Worm (Caenorhabditis elegans): ENCODE data around the gene Y75B8A.23.
A peak's percentile ranks its signal among the peaks of the same experiment; 100 is the strongest.

The Y75B8A.23 gene

DNA sequence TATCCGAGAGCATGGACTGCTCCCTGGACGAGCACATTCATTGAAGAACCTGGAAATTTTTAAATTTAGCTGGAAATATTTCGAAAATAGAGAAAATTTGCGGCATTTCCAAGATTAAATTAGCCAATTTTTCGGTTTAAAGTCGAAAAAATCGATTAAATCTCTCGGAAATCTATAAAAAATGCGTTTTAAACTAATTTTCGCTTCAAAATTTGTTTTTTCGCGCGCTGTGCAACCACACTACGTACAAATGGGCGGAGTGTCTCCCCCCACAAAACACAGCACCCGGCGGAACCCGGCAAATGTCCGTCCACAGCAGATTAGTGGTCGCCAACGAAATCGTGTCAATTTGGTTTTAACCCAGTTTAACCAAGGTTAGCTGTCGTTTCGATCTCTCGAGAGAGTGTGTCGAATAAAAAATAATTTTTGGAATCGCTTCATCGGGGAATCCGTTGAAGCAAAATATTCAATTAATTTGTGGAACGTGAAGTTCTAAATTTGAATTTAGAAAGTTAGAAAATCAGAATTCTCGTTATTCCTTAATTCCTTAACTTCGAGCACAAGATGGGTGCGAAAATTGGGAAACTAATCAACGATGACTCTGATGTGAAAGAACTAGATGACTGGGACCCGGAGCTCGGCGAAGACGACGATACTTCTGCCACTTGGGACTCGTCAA, at the start of gene Y75B8A.23, which contains the start of gene tim-1 (continued):
- TF ChIP-seq nhr-47 (tag; optimal IDR thresholded peaks at IDR 0.05), result peak; percentile 98
- peak; percentile 40 for TF ChIP-seq zag-1 (tag; optimal IDR thresholded peaks at IDR 0.05)
- peak; percentile 41; the same call in 1 of the 2 replicates for TF ChIP-seq unc-98 (GFP tag; IDR thresholded peaks at IDR 0.05)
- peak; percentile 67 for TF ChIP-seq aha-1 (tag; optimal IDR thresholded peaks at IDR 0.05)
- TF ChIP-seq tlp-1 (tag; optimal IDR thresholded peaks at IDR 0.05), result no peak
- peak; percentile 97 for TF ChIP-seq swsn-7 (tag; optimal IDR thresholded peaks at IDR 0.05)
- peak; percentile 81 for TF ChIP-seq nhr-76 (tag; optimal IDR thresholded peaks at IDR 0.05)
- TF ChIP-seq lin-39 (tag; optimal IDR thresholded peaks at IDR 0.05), result peak; percentile 89
- TF ChIP-seq sptf-1 (tag; optimal IDR thresholded peaks at IDR 0.05), result peak; percentile 38
- TF ChIP-seq mab-9 (GFP tag; IDR thresholded peaks at IDR 0.05), result peak; percentile 76
- peak; percentile 84 for TF ChIP-seq ceh-8 (GFP tag; optimal IDR thresholded peaks at IDR 0.05)
- TF ChIP-seq alr-1 (tag; optimal IDR thresholded peaks at IDR 0.05; ENCODE audit: borderline replicate concordance), result no peak
- TF ChIP-seq nhr-90 (tag; optimal IDR thresholded peaks at IDR 0.05; ENCODE audit: poor library complexity), result peak; percentile 99
- TF ChIP-seq Y116A8C.19 (tag; optimal IDR thresholded peaks at IDR 0.05; ENCODE audit: borderline replicate concordance), result no peak
- no peak for TF ChIP-seq unc-30 (tag; optimal IDR thresholded peaks at IDR 0.05)
- TF ChIP-seq fkh-8 (tag; optimal IDR thresholded peaks at IDR 0.05), result peak; percentile 97
- TF ChIP-seq xbp-1 (tag; optimal IDR thresholded peaks at IDR 0.05), result peak; percentile 96
- TF ChIP-seq lin-14 (GFP tag; optimal IDR thresholded peaks at IDR 0.05), result peak; percentile 96
- TF ChIP-seq egl-13 (tag; optimal IDR thresholded peaks at IDR 0.05), result peak; percentile 90
- peak; percentile 86 for TF ChIP-seq F16B12.6 (tag; optimal IDR thresholded peaks at IDR 0.05)
- peak; percentile 38 for TF ChIP-seq nhr-12 (tag; optimal IDR thresholded peaks at IDR 0.05)
- TF ChIP-seq nhr-20 (tag; optimal IDR thresholded peaks at IDR 0.05), result peak; percentile 98
- peak; percentile 99 for TF ChIP-seq nhr-71 (tag; optimal IDR thresholded peaks at IDR 0.05)
- TF ChIP-seq nhr-237 (tag; optimal IDR thresholded peaks at IDR 0.05), result peak; percentile 86
- peak; percentile 95 to 98 for TF ChIP-seq lin-35 (GFP tag; optimal IDR thresholded peaks at IDR 0.05)
- peak; percentile 89 for TF ChIP-seq hlh-17 (GFP tag; optimal IDR thresholded peaks at IDR 0.05; ENCODE audit: borderline replicate concordance)
- peak; percentile 97 for TF ChIP-seq unc-130 (tag; optimal IDR thresholded peaks at IDR 0.05)
- peak in 5 of 6 experiments; percentile 8 to 95 (median 80) for TF ChIP-seq elt-3 (tag; optimal IDR thresholded peaks at IDR 0.05)
- TF ChIP-seq hpl-2 (GFP tag; optimal IDR thresholded peaks at IDR 0.05), result peak; percentile 93
- TF ChIP-seq lin-13 (GFP tag; optimal IDR thresholded peaks at IDR 0.05), result peak; percentile 95
- TF ChIP-seq nhr-19 (GFP tag; conservative IDR thresholded peaks at IDR 0.05), result peak; percentile 97
- TF ChIP-seq C16A3.4 (tag; optimal IDR thresholded peaks at IDR 0.05), result peak; percentile 83
- TF ChIP-seq ztf-4 (tag; optimal IDR thresholded peaks at IDR 0.05), result peak; percentile 93

DNA sequence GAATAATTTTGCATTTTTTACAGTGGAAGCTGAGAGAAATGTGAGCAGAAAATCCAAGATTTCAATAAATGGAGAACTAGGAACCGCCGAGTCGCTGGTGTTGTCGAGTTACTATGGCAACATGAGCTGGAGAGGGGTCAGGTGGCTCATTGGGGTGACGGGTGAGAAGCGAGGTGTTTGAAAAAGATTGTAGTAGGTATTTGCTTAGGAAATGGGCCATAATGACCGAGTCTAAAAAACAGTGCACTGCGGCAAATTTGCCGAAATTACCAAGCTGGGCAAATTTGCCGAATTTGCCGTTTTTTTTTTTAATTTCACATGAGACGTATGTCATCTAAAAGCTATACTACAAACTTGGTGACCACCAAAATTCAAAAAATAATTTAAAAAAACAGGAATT, 48.0 kb upstream of the Y75B8A.23 start, which contains the start of gene osm-12:
TSS of gene osm-12 (minus strand) at position 101 of the 400 bp plus-strand sequence.
- TF ChIP-seq fkh-8 (tag; optimal IDR thresholded peaks at IDR 0.05) (peak; percentile 3), hlh-17 (GFP tag; optimal IDR thresholded peaks at IDR 0.05; ENCODE audit: borderline replicate concordance) (no peak)

DNA sequence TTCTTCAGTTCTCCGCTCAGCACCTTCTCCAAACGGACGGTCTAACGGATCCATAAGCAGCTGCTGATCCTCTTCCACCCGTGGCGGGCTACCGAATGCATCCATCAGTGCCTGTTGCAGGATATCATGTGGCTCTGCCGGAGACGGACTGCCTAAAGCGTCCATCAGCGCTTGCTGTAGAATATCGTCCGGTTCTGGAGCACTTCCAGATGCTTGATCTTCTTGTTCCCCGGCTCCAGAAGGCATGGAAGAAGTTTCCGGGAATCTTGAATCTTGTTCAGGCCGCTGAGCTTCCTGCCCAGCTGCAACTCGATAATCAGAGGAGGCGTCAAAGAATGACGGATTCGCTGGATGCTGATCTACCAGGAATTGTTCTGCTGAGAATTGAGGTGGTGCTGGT, 45.2 kb upstream of the Y75B8A.23 start:
- TF ChIP-seq sptf-1 (tag; optimal IDR thresholded peaks at IDR 0.05), result no peak
- no peak for TF ChIP-seq C04F5.9 (tag; optimal IDR thresholded peaks at IDR 0.05)
- no peak for TF ChIP-seq fkh-4 (tag; optimal IDR thresholded peaks at IDR 0.05; ENCODE audit: borderline replicate concordance)
- TF ChIP-seq hpl-2 (GFP tag; optimal IDR thresholded peaks at IDR 0.05), result no peak
- no peak for TF ChIP-seq nhr-76 (tag; optimal IDR thresholded peaks at IDR 0.05)
- TF ChIP-seq F16B12.6 (tag; optimal IDR thresholded peaks at IDR 0.05), result no peak
- no peak for TF ChIP-seq swsn-7 (tag; optimal IDR thresholded peaks at IDR 0.05)
- TF ChIP-seq elt-3 (tag; optimal IDR thresholded peaks at IDR 0.05), result no peak
- TF ChIP-seq ces-1 (GFP tag; optimal IDR thresholded peaks at IDR 0.05), result no peak
- TF ChIP-seq elt-2 (tag; optimal IDR thresholded peaks at IDR 0.05), result no peak
- TF ChIP-seq nhr-20 (tag; optimal IDR thresholded peaks at IDR 0.05), result no peak
- TF ChIP-seq nhr-90 (tag; optimal IDR thresholded peaks at IDR 0.05; ENCODE audit: poor library complexity), result no peak
- no peak for TF ChIP-seq lin-39 (tag; optimal IDR thresholded peaks at IDR 0.05)
